Fruit fly (Drosophila melanogaster): ENCODE measurements around the gene Best2.

The Best2 gene

DNA sequence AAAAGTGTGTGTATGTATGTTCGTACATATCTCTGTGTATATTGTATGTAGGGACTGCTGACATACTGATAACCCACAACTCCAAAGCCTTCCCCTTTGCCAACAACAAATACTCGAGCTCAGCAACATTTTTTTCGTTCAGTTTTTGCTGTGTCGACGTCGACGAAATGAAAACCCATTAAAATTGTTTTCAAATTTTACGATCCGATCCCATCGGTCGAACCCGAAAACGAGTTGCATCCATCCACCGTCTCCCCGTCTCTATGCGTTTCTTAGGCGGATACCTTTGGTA, 39.7 kb downstream of the Best2 start:
- TF ChIP-seq CG17801 (GFP tag; optimal IDR thresholded peaks at IDR 0.05; ENCODE audit: partially characterized antibody): no peak

DNA sequence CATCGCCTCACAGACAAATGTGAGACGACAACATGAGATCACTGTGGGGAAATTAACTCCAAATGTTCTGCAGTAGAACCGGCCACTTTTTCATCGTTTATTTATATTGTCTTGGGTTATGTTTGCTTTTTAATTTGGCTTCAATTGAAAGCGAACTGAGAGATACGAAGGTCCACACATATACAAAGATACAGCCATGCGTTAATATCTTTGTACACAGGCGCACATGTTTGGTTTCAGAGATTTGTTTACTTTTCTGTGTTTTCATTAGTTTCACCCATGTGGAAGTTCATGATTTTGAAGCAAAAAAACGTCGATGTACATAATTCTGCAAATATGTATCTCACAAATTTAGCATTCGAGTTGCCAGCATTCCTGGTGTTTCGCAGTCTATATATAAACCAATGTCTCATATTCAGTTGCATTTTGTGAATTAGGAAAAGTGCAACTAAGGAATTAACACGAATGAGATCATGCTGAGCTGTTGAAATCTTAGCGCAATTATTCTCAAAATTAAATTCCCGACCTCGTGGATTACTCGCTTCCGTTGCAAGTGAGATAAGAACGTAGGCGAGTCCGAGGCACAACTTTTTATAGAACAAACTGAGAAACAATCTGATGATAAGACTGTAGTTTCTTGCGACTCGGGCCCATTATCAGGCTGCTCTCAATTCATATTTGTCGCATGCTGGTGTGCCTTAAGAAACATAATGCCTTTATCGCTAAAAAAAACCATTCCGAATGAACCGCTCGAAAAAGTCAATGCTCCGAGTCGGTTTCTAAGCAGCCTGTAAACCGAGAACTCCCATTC, 40.3 kb downstream of the Best2 start:
- no peak for TF ChIP-seq CG17801 (GFP tag; optimal IDR thresholded peaks at IDR 0.05; ENCODE audit: partially characterized antibody)

dm6 chr3L:6200173-6200572, 56.3 kb downstream of the Best2 start, which contains the start of gene CG8219:
TSS of gene CG8219 (plus strand) at chr3L:6200473.
- no peak for TF ChIP-seq CG17801 (GFP tag; optimal IDR thresholded peaks at IDR 0.05; ENCODE audit: partially characterized antibody)
